Fruit fly (Drosophila melanogaster) whole organism, wandering third instar larva: ENCODE measurements around the gene CG9986.

Experiments
- Abd-B ChIP-seq: fragments of >200 bp; optimal IDR thresholded peaks from 2 replicates; lab custom pipeline; 2017; ENCODE audit warnings: missing biosample characterization, missing genetic modification characterization
- CG32264 ChIP-seq: fragments of 200-800 bp; sonication (Bioruptor generic); optimal IDR thresholded peaks from 2 replicates; lab custom pipeline; 2016; ENCODE audit warnings: missing biosample characterization, missing genetic modification characterization
- CG9705 ChIP-seq: fragments of 200-800 bp; sonication (Bioruptor generic); optimal IDR thresholded peaks from 2 replicates; lab custom pipeline; 2018; ENCODE audit warnings: missing biosample characterization, mild to moderate bottlenecking, missing genetic modification characterization
- CrebA ChIP-seq: fragments of 200-800 bp; sonication (Bioruptor generic); optimal IDR thresholded peaks from 2 replicates; lab custom pipeline; 2016; ENCODE audit warnings: missing biosample characterization, mild to moderate bottlenecking, missing genetic modification characterization, borderline replicate concordance
- Dfd ChIP-seq: fragments of >200 bp; optimal IDR thresholded peaks from 2 replicates; lab custom pipeline; 2017; ENCODE audit warnings: missing biosample characterization, missing genetic modification characterization
- Dif ChIP-seq: fragments of 200-275, 200-300 bp; sonication (Bioruptor generic); optimal IDR thresholded peaks from 2 replicates; lab custom pipeline; 2018; ENCODE audit warnings: missing biosample characterization, missing genetic modification characterization; ENCODE audit not compliant: partially characterized antibody
- GATAd ChIP-seq: sonication (Bioruptor generic); optimal IDR thresholded peaks from 2 replicates; lab custom pipeline; 2016; ENCODE audit warnings: missing biosample characterization, missing genetic modification characterization
- HLH106 ChIP-seq: fragments of 200-800 bp; optimal IDR thresholded peaks from 3 replicates; lab custom pipeline; 2019; ENCODE audit warnings: missing biosample characterization, mild to moderate bottlenecking, missing genetic modification characterization, moderate library complexity
- Hnf4 ChIP-seq: fragments of 200-800 bp; sonication (Bioruptor generic); optimal IDR thresholded peaks from 2 replicates; lab custom pipeline; 2016; ENCODE audit warnings: missing biosample characterization, mild to moderate bottlenecking, missing genetic modification characterization
- Hr78 ChIP-seq: fragments of >200 bp; optimal IDR thresholded peaks from 2 replicates; lab custom pipeline; 2017; ENCODE audit warnings: missing biosample characterization, missing genetic modification characterization
- Hr83 ChIP-seq: fragments of 200-300 bp; sonication (Bioruptor generic); optimal IDR thresholded peaks from 2 replicates; lab custom pipeline; 2016; ENCODE audit warnings: missing biosample characterization, mild to moderate bottlenecking, missing genetic modification characterization, moderate library complexity; ENCODE audit not compliant: poor library complexity, severe bottlenecking
- Mio ChIP-seq: sonication (Bioruptor generic); optimal IDR thresholded peaks from 2 replicates; lab custom pipeline; 2016; ENCODE audit warnings: missing biosample characterization, missing genetic modification characterization
- Myc ChIP-seq: fragments of >200 bp; optimal IDR thresholded peaks from 2 replicates; lab custom pipeline; 2017
- N ChIP-seq: fragments of >200 bp; optimal IDR thresholded peaks from 2 replicates; lab custom pipeline; 2018; ENCODE audit warnings: missing biosample characterization, missing external identifiers, missing genetic modification characterization
- OdsH ChIP-seq: fragments of 200-800 bp; sonication (Bioruptor generic); optimal IDR thresholded peaks from 2 replicates; lab custom pipeline; 2016; ENCODE audit warnings: missing biosample characterization, mild to moderate bottlenecking, missing genetic modification characterization
- Rel ChIP-seq, 2 experiments: fragments of 200-800 bp; sonication (Bioruptor generic) in 1 of 2; optimal IDR thresholded peaks; 2 replicates in 1 of 2; 3 replicates in 1 of 2; lab custom pipeline; 2016 to 2019; ENCODE audit warnings: mild to moderate bottlenecking in 2 of 2, missing biosample characterization in 2 of 2, missing genetic modification characterization in 2 of 2, moderate library complexity in 1 of 2
- Sp1 ChIP-seq: fragments of 200-800 bp; sonication (Bioruptor generic); optimal IDR thresholded peaks from 3 replicates; lab custom pipeline; 2019; ENCODE audit warnings: missing biosample characterization, mild to moderate bottlenecking, missing genetic modification characterization, moderate library complexity
- Vsx2 ChIP-seq: fragments of 200-300, 225-300 bp; sonication (Bioruptor generic); optimal IDR thresholded peaks from 2 replicates; lab custom pipeline; 2018; ENCODE audit warnings: missing biosample characterization, missing genetic modification characterization; ENCODE audit not compliant: partially characterized antibody
- br ChIP-seq: fragments of 200-800 bp; sonication (Bioruptor generic); optimal IDR thresholded peaks from 2 replicates; lab custom pipeline; 2016; ENCODE audit warnings: missing biosample characterization, missing genetic modification characterization
- brk ChIP-seq: fragments of 200-800 bp; sonication (Bioruptor generic); optimal IDR thresholded peaks from 2 replicates; lab custom pipeline; 2016; ENCODE audit warnings: missing biosample characterization, mild to moderate bottlenecking, missing genetic modification characterization
- dl ChIP-seq, 2 experiments: fragments of 175-275, 200-275 bp in 1 of 2; fragments of 200-275 bp in 1 of 2; sonication (Bioruptor generic); optimal IDR thresholded peaks; lab custom pipeline; 2018; ENCODE audit warnings: mild to moderate bottlenecking in 2 of 2, missing biosample characterization in 2 of 2, missing genetic modification characterization in 2 of 2, moderate library complexity in 2 of 2; ENCODE audit not compliant: partially characterized antibody in 2 of 2, insufficient read depth in 1 of 2
- dmrt93B ChIP-seq: fragments of 200-800 bp; sonication (Bioruptor generic); optimal IDR thresholded peaks from 2 replicates; lab custom pipeline; 2018; ENCODE audit warnings: missing biosample characterization, mild to moderate bottlenecking, missing genetic modification characterization
- dsf ChIP-seq: sonication (Bioruptor generic); optimal IDR thresholded peaks from 2 replicates; lab custom pipeline; 2016; ENCODE audit warnings: missing biosample characterization, missing genetic modification characterization, borderline replicate concordance
- ey ChIP-seq: fragments of 200-800 bp; sonication (Bioruptor generic); optimal IDR thresholded peaks from 2 replicates; lab custom pipeline; 2016; ENCODE audit warnings: missing biosample characterization, missing genetic modification characterization
- foxo ChIP-seq, 2 experiments: fragments of 200-800 bp; sonication (Bioruptor generic); optimal IDR thresholded peaks; 2 replicates in 1 of 2; 3 replicates in 1 of 2; lab custom pipeline; 2016 to 2017; ENCODE audit warnings: missing biosample characterization in 2 of 2, missing genetic modification characterization in 2 of 2
- fru ChIP-seq: fragments of 200-800 bp; sonication (Bioruptor generic); optimal IDR thresholded peaks from 3 replicates; lab custom pipeline; 2016; ENCODE audit warnings: missing biosample characterization, mild to moderate bottlenecking, missing genetic modification characterization
- h ChIP-seq: fragments of 200-800 bp; sonication (Bioruptor generic); optimal IDR thresholded peaks from 3 replicates; lab custom pipeline; 2016; ENCODE audit warnings: missing biosample characterization, mild to moderate bottlenecking, missing genetic modification characterization
- jim ChIP-seq: fragments of 175-275, 200-325 bp; sonication (Bioruptor generic); optimal IDR thresholded peaks from 2 replicates; lab custom pipeline; 2016; ENCODE audit warnings: missing biosample characterization, mild to moderate bottlenecking, missing genetic modification characterization
- lola ChIP-seq: fragments of >200 bp; optimal IDR thresholded peaks from 2 replicates; lab custom pipeline; 2017; ENCODE audit warnings: missing biosample characterization, missing genetic modification characterization
- pan ChIP-seq: fragments of >200 bp; optimal IDR thresholded peaks from 2 replicates; lab custom pipeline; 2017
- psq ChIP-seq: fragments of 200-800 bp; sonication (Bioruptor generic); optimal IDR thresholded peaks from 3 replicates; lab custom pipeline; 2017; ENCODE audit warnings: missing biosample characterization, mild to moderate bottlenecking, missing genetic modification characterization, moderate library complexity
- rgr ChIP-seq: fragments of 200-800 bp; sonication (Bioruptor generic); optimal IDR thresholded peaks from 3 replicates; lab custom pipeline; 2016; ENCODE audit warnings: missing biosample characterization, mild to moderate bottlenecking, missing genetic modification characterization
- sage ChIP-seq: fragments of 200-800 bp; sonication (Bioruptor generic); optimal IDR thresholded peaks from 2 replicates; lab custom pipeline; 2016; ENCODE audit warnings: missing biosample characterization, mild to moderate bottlenecking, missing genetic modification characterization
- sv ChIP-seq: fragments of 200-800 bp; sonication (Bioruptor generic); optimal IDR thresholded peaks from 3 replicates; lab custom pipeline; 2016; ENCODE audit warnings: missing biosample characterization, missing genetic modification characterization
- tai ChIP-seq: sonication (Bioruptor generic); optimal IDR thresholded peaks from 2 replicates; lab custom pipeline; 2016; ENCODE audit warnings: missing biosample characterization, missing genetic modification characterization
- usp ChIP-seq: fragments of >200 bp; optimal IDR thresholded peaks from 2 replicates; lab custom pipeline; 2017; ENCODE audit warnings: missing biosample characterization, missing genetic modification characterization
- woc ChIP-seq: sonication (Bioruptor generic); optimal IDR thresholded peaks from 2 replicates; lab custom pipeline; 2016; ENCODE audit warnings: missing biosample characterization, mild to moderate bottlenecking, missing genetic modification characterization

The CG9986 gene

dm6 chr3R:28580013-28580412 is 25.9 kb upstream of the CG9986 start:
- TF ChIP-seq Dif (GFP tag; lab: Kevin White, UChicago) (no peak), h (GFP tag; lab: Kevin White, UChicago) (no peak), Myc (lab: Kevin White, UChicago) (no peak), ey (no peak), Hnf4 (GFP tag; lab: Kevin White, UChicago) (no peak), sage (GFP tag; lab: Kevin White, UChicago) (no peak), N (no peak), foxo (GFP tag; optimal IDR thresholded peaks at IDR 0.05; lab: Kevin White, UChicago) (no peak)
- TF ChIP-seq, all 38 proteins: peak for 0

dm6 chr3R:28580540-28581095 is 25.3 kb upstream of the CG9986 start:
- TF ChIP-seq ey = no peak
- no peak for TF ChIP-seq dsf (GFP tag; lab: Kevin White, UChicago)
- TF ChIP-seq N = no peak
- TF ChIP-seq Rel (GFP tag; optimal IDR thresholded peaks at IDR 0.05; lab: Kevin White, UChicago) = no peak
- TF ChIP-seq Rel (tag; optimal IDR thresholded peaks at IDR 0.05; lab: Kevin White, UChicago) = no peak
- no peak for TF ChIP-seq sage (GFP tag; lab: Kevin White, UChicago)
- TF ChIP-seq HLH106 (tag; lab: Kevin White, UChicago) = no peak

dm6 chr3R:28582629-28583028 is 23.2 kb upstream of the CG9986 start:
- TF ChIP-seq fru (GFP tag; lab: Kevin White, UChicago) (no peak), Dfd (GFP tag; lab: Kevin White, UChicago) (peak; percentile 87)

- TF ChIP-seq Vsx2 (GFP tag; lab: Kevin White, UChicago) = no peak
- TF ChIP-seq Dfd (GFP tag; lab: Kevin White, UChicago) = peak; percentile 99
Measured at dm6 chr3R:28584237-28584834, 21.5 kb upstream of the CG9986 start.

dm6 chr3R:28585076-28585821 is 20.6 kb upstream of the CG9986 start, which contains the start of gene fkh:
fkh (minus strand) TSS chr3R:28585264.
- TF ChIP-seq dmrt93B (GFP tag; lab: Kevin White, UChicago) = peak; percentile 91
- peak; percentile 99 for TF ChIP-seq Hnf4 (GFP tag; lab: Kevin White, UChicago)
- TF ChIP-seq sv (GFP tag; lab: Kevin White, UChicago) = peak; percentile 56
- TF ChIP-seq br (GFP tag; lab: Kevin White, UChicago) = peak; percentile 98
- TF ChIP-seq CG32264 = peak; percentile 97
- peak; percentile 98 for TF ChIP-seq OdsH (GFP tag; lab: Kevin White, UChicago)
- no peak for TF ChIP-seq lola (GFP tag; lab: Kevin White, UChicago)
- peak; percentile 54 for TF ChIP-seq woc (GFP tag; lab: Kevin White, UChicago)
- peak; percentile 86 to 97 for TF ChIP-seq foxo (GFP tag; optimal IDR thresholded peaks at IDR 0.05; lab: Kevin White, UChicago)
- TF ChIP-seq HLH106 (tag; lab: Kevin White, UChicago) = peak; percentile 67
- peak; percentile 83 for TF ChIP-seq Sp1 (GFP tag; lab: Kevin White, UChicago)
- peak; percentile 87 for TF ChIP-seq Mio (GFP tag; lab: Kevin White, UChicago)
- TF ChIP-seq tai (GFP tag; lab: Kevin White, UChicago) = peak; percentile 98
- TF ChIP-seq CrebA (GFP tag; lab: Kevin White, UChicago) = peak; percentile 36
- no peak for TF ChIP-seq pan (lab: Kevin White, UChicago)
- no peak for TF ChIP-seq usp (GFP tag; lab: Kevin White, UChicago)
- peak; percentile 88 for TF ChIP-seq CG9705
- no peak for TF ChIP-seq Hr78 (GFP tag; lab: Kevin White, UChicago)
- TF ChIP-seq Dif (GFP tag; lab: Kevin White, UChicago) = peak; percentile 66
- TF ChIP-seq N = no peak
- TF ChIP-seq h (GFP tag; lab: Kevin White, UChicago) = peak; percentile 98
- peak; percentile 99 for TF ChIP-seq rgr (GFP tag; lab: Kevin White, UChicago)
- no peak for TF ChIP-seq Abd-B (GFP tag; lab: Kevin White, UChicago)
- TF ChIP-seq Myc (lab: Kevin White, UChicago) = no peak
- no peak for TF ChIP-seq Dfd (GFP tag; lab: Kevin White, UChicago)
- TF ChIP-seq dl (GFP tag; optimal IDR thresholded peaks at IDR 0.05; lab: Kevin White, UChicago; ENCODE audit: insufficient read depth in 1 of 2, partially characterized antibody in 2 of 2) = peak in 1 of 2 experiments; percentile 53
- peak; percentile 97 for TF ChIP-seq brk (GFP tag; lab: Kevin White, UChicago)
- peak; percentile 97 for TF ChIP-seq jim (GFP tag; lab: Kevin White, UChicago)
- peak; percentile 92 for TF ChIP-seq psq
- TF ChIP-seq fru (GFP tag; lab: Kevin White, UChicago) = peak; percentile 95
- peak; percentile 71 for TF ChIP-seq Vsx2 (GFP tag; lab: Kevin White, UChicago)
- peak; percentile 94 for TF ChIP-seq GATAd (GFP tag; lab: Kevin White, UChicago)
- peak; percentile 95 for TF ChIP-seq dsf (GFP tag; lab: Kevin White, UChicago)
- TF ChIP-seq Hr83 = peak; percentile 100
